Worm (Caenorhabditis elegans): Measurements from ENCODE around the gene F08C6.18.
A peak's percentile ranks its signal among the peaks of the same experiment; 100 is the strongest.

Gene F08C6.18

DNA sequence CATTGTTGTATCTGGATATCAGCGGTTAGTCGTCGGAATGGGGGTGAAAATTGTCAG, at the start of gene F08C6.18, which contains the start of gene unc-98:
TSS of gene F08C6.18 (minus strand) at position 57 of the 57 bp plus-strand sequence.
TSS of gene unc-98 (minus strand) at position 48 of the 57 bp plus-strand sequence.
- TF ChIP-seq unc-62 (GFP tag; optimal IDR thresholded peaks at IDR 0.05) (no peak), snpc-4 (tag; optimal IDR thresholded peaks at IDR 0.05) (no peak)

DNA sequence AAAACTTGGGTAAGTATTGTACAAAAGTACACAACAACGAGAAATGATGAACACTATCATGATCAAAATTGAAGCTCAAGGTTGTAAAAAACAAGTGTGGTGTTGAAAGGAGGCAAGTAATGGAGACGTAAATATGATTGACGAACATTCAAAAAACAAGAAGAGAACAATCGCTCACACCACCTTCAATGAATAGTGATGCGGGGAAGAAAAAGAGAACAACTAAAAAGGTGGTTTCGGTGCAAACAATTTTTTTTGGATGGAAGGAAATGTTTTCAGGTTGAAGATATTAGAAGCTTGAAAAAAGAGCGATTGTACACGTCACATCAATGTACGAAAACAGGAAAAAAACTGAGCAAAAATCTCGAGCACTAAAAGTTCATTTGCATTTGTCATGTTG, 41.0 kb upstream of the F08C6.18 start:
- TF ChIP-seq pax-3 (tag; optimal IDR thresholded peaks at IDR 0.05): no peak
- TF ChIP-seq xbp-1 (tag; optimal IDR thresholded peaks at IDR 0.05): no peak
- no peak for TF ChIP-seq efl-1 (optimal IDR thresholded peaks at IDR 0.05)
- TF ChIP-seq efl-1 (GFP tag; optimal IDR thresholded peaks at IDR 0.05 in 1 of 2): no peak
- TF ChIP-seq aly-2 (tag; optimal IDR thresholded peaks at IDR 0.05): no peak
- no peak for TF ChIP-seq unc-62 (GFP tag; optimal IDR thresholded peaks at IDR 0.05)
- TF ChIP-seq tbx-2 (tag; optimal IDR thresholded peaks at IDR 0.05): no peak
- TF ChIP-seq ztf-11 (tag; optimal IDR thresholded peaks at IDR 0.05): no peak
- no peak for TF ChIP-seq zip-4 (GFP tag; optimal IDR thresholded peaks at IDR 0.05)
- no peak for TF ChIP-seq lin-15B (tag; optimal IDR thresholded peaks at IDR 0.05)

- TF ChIP-seq alr-1 (tag; optimal IDR thresholded peaks at IDR 0.05; ENCODE audit: borderline replicate concordance) (no peak), ceh-8 (GFP tag; optimal IDR thresholded peaks at IDR 0.05) (no peak), nhr-28 (tag; optimal IDR thresholded peaks at IDR 0.05) (no peak), xbp-1 (tag; optimal IDR thresholded peaks at IDR 0.05) (no peak), lin-14 (GFP tag; optimal IDR thresholded peaks at IDR 0.05) (no peak), C16A3.4 (tag; optimal IDR thresholded peaks at IDR 0.05) (no peak), zag-1 (tag; optimal IDR thresholded peaks at IDR 0.05) (no peak), grh-1 (GFP tag; IDR thresholded peaks at IDR 0.05) (no peak)
These were observed 34.6 kb upstream of the F08C6.18 start, which contains the start of gene twk-17 for ce11 chrX:7607982-7608381. Gene twk-17 (minus strand): TSS chrX:7608082.

DNA sequence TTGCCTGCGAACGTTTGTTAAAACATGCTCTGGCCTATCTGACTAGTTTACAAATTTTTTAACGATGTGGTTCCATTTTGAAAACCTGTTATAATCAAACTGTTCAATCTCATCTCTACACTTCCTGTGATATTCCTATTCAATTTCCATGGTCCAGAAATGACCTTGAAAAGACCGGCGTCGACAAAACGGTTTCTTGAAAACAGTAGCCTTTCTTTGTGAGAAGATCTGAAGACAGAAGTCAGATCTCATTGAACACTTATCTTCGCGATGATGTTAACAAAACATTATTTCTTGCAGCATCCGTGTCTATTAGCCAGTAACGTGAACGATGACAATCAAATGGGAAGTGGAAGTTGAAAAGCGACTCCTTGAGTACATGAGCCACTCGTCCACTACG, 23.2 kb upstream of the F08C6.18 start, which contains the start of gene C44E12.1:
TSS of gene C44E12.1 (plus strand) at position 301 of the 400 bp plus-strand sequence.
- TF ChIP-seq nhr-85 (tag): peak; percentile 7
- TF ChIP-seq lin-14 (GFP tag; optimal IDR thresholded peaks at IDR 0.05): peak; percentile 8
- TF ChIP-seq efl-1 (optimal IDR thresholded peaks at IDR 0.05): no peak
- TF ChIP-seq efl-1 (GFP tag; optimal IDR thresholded peaks at IDR 0.05 in 1 of 2): peak in 1 of 2 experiments; percentile 53
- no peak for TF ChIP-seq unc-130 (tag; optimal IDR thresholded peaks at IDR 0.05)

DNA sequence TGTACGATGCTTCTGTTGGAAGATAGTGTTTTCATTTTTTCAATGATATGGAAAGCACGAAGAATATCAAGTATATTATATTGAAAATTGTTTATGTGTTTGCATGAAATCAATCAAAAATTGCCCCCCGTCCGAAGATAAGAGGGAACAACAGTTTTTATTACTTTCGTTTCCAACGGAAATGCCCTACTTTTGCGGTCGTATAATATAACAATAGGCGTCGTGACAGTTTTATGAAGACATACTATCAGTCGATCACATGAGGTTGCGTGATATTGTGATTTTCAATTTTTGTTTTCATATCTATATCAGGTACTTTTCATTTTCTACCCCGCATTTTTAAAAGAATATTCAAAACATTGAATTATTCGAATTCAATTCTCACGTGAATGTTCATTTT, 22.6 kb upstream of the F08C6.18 start:
- TF ChIP-seq ces-1 (GFP tag; optimal IDR thresholded peaks at IDR 0.05) (no peak), elt-3 (tag; optimal IDR thresholded peaks at IDR 0.05) (peak in 2 of 6 experiments; percentile 29 to 68), ceh-88 (GFP tag; IDR thresholded peaks at IDR 0.05) (no peak), blmp-1 (tag; optimal IDR thresholded peaks at IDR 0.05) (peak; percentile 88), unc-30 (tag; optimal IDR thresholded peaks at IDR 0.05) (no peak), jun-1 (tag; optimal IDR thresholded peaks at IDR 0.05) (no peak), efl-1 (optimal IDR thresholded peaks at IDR 0.05) (no peak), efl-1 (GFP tag; optimal IDR thresholded peaks at IDR 0.05 in 1 of 2) (no peak), fkh-8 (tag; optimal IDR thresholded peaks at IDR 0.05) (no peak), lin-14 (GFP tag; optimal IDR thresholded peaks at IDR 0.05) (peak; percentile 49), lin-35 (GFP tag; optimal IDR thresholded peaks at IDR 0.05) (peak in 1 of 2 experiments; percentile 40), ceh-82 (tag; optimal IDR thresholded peaks at IDR 0.05) (no peak), elt-2 (tag; optimal IDR thresholded peaks at IDR 0.05) (peak; percentile 24), nhr-90 (tag; optimal IDR thresholded peaks at IDR 0.05; ENCODE audit: poor library complexity) (peak; percentile 51), nhr-85 (tag) (peak; percentile 82), nhr-71 (tag; optimal IDR thresholded peaks at IDR 0.05) (peak; percentile 47), nhr-77 (tag; optimal IDR thresholded peaks at IDR 0.05) (no peak), nhr-20 (tag; optimal IDR thresholded peaks at IDR 0.05) (peak; percentile 29), sup-37 (GFP tag; optimal IDR thresholded peaks at IDR 0.05) (no peak)
